Worm (Caenorhabditis elegans): Measurements from ENCODE around the gene tag-164.

Gene tag-164

DNA sequence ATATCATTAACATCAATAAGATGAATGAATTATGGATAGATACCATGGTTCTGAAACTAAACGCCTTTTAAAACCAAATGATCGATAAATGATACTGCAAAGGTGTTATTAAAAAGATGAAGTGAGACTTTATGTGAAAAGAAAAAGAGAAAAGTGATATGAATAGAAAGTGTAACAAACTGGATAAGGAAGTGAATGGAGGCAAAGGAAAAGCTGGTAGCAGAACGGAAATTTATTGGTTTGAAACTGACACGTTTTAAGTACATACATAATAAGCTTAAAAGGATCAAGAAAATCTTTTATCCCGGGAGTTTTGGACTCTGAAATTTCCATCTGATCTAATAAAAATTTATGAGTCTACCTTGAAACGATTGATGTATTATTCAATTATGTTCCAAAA, 29.7 kb upstream of the tag-164 start, which contains the start of gene bli-5:
Gene bli-5 (minus strand): TSS at position 101 of the 400 bp plus-strand sequence.
- no peak for TF ChIP-seq ces-1 (GFP tag; optimal IDR thresholded peaks at IDR 0.05)
- no peak for TF ChIP-seq jun-1 (tag; optimal IDR thresholded peaks at IDR 0.05)
- no peak for TF ChIP-seq aly-2 (tag; optimal IDR thresholded peaks at IDR 0.05)
- TF ChIP-seq nhr-77 (tag; optimal IDR thresholded peaks at IDR 0.05), result no peak
- no peak for TF ChIP-seq T26A8.4 (GFP tag; IDR thresholded peaks at IDR 0.05)
- TF ChIP-seq nhr-102 (tag; optimal IDR thresholded peaks at IDR 0.05), result no peak
- TF ChIP-seq daf-16 (GFP tag; optimal IDR thresholded peaks at IDR 0.05), result no peak
- no peak for TF ChIP-seq daf-16 (tag; optimal IDR thresholded peaks at IDR 0.05)
- no peak for TF ChIP-seq nhr-48 (tag; optimal IDR thresholded peaks at IDR 0.05)
- TF ChIP-seq lin-13 (GFP tag; optimal IDR thresholded peaks at IDR 0.05), result no peak
- no peak for TF ChIP-seq pqm-1 (tag; optimal IDR thresholded peaks at IDR 0.05)
- TF ChIP-seq zag-1 (tag; optimal IDR thresholded peaks at IDR 0.05), result no peak
- no peak for TF ChIP-seq F37D6.2 (tag; optimal IDR thresholded peaks at IDR 0.05)
- TF ChIP-seq dmd-6 (GFP tag; IDR thresholded peaks at IDR 0.05), result no peak
- no peak for TF ChIP-seq mes-2 (tag; optimal IDR thresholded peaks at IDR 0.05; ENCODE audit: poor library complexity, severe bottlenecking)
- TF ChIP-seq tag-97 (GFP tag; IDR thresholded peaks at IDR 0.05), result no peak
- TF ChIP-seq nhr-111 (GFP tag; optimal IDR thresholded peaks at IDR 0.05), result no peak
- no peak for TF ChIP-seq hlh-30 (tag; optimal IDR thresholded peaks at IDR 0.05; ENCODE audit: insufficient read depth)
- TF ChIP-seq spr-1 (tag; optimal IDR thresholded peaks at IDR 0.05), result no peak
- TF ChIP-seq F44E2.7 (GFP tag; IDR thresholded peaks at IDR 0.05), result no peak
- TF ChIP-seq nhr-6 (tag; optimal IDR thresholded peaks at IDR 0.05), result no peak

DNA sequence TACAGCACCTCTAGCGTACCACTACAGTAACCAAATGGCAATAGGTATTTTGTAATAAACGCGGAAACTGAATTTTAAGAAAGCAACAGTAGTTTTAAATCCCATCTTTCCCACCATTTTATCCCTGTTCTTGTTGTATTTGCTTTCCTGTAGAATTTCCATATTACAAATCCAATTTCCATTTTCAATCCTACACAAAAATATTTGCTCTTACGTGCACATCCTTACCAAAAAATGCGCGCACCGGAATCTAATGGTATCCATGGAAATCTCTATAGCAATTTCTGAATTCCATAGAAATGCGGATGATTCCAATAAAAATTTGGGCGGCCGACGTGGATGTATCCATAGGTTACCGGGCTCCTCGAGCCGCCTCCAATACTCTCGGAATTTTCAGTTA, 29.2 kb upstream of the tag-164 start, which contains the start of gene trf-1:
Gene trf-1 (plus strand): TSS at position 301 of the 400 bp plus-strand sequence.
- TF ChIP-seq ces-1 (GFP tag; optimal IDR thresholded peaks at IDR 0.05), result no peak

DNA sequence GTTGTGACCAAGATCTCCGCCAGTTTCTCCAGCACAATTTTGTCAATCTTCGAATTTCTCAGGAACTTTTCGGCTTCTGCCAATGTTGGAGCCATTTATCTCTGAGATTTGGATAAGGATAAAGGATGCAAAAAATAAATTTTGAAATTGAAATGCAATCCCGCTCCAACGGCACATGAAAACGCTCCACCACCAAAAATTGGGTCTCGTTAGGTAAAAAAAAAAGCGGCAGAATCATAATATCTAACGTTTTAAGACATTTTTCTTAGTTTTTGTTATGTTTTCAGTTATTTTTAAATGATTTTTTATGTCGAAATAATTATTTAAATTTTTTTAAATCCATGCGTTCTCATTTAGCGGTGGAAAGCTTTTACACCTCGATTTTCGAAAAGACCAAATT, 24.9 kb upstream of the tag-164 start, which contains the start of gene F45G2.7:
Gene F45G2.7 (minus strand): TSS at position 101 of the 400 bp plus-strand sequence.
- TF ChIP-seq dve-1 (tag; optimal IDR thresholded peaks at IDR 0.05; ENCODE audit: insufficient read depth) (no peak), Y48G9A.11 (GFP tag; IDR thresholded peaks at IDR 0.05) (no peak), snpc-4 (tag; optimal IDR thresholded peaks at IDR 0.05) (no peak), aly-2 (tag; optimal IDR thresholded peaks at IDR 0.05) (no peak), nhr-11 (tag; optimal IDR thresholded peaks at IDR 0.05) (no peak), daf-12 (tag; optimal IDR thresholded peaks at IDR 0.05) (no peak), ZK546.5 (tag; optimal IDR thresholded peaks at IDR 0.05) (no peak), mes-2 (tag; optimal IDR thresholded peaks at IDR 0.05; ENCODE audit: poor library complexity, severe bottlenecking) (no peak)

DNA sequence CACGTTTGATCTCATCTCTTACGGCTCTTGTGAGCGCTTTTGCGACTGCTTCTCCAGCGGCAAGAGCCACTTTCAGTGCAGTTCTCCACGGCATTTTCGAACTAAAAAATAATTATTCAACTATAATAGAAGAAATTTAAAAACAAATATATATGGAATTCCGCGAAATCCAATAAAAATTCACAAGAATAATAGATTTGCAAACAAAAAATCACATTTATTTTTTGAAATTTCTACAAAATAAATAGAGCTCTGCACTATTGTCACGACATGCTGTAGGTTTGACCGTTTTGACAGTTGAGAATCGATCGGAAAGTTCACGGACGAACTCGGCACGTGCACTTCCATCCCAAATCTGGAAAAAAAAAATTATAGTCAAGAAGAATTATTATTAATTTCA, 23.8 kb upstream of the tag-164 start, which contains the start of gene F45G2.8:
Gene F45G2.8 (minus strand): TSS at position 101 of the 400 bp plus-strand sequence.
- no peak for TF ChIP-seq T20F7.1 (GFP tag; optimal IDR thresholded peaks at IDR 0.05)

DNA sequence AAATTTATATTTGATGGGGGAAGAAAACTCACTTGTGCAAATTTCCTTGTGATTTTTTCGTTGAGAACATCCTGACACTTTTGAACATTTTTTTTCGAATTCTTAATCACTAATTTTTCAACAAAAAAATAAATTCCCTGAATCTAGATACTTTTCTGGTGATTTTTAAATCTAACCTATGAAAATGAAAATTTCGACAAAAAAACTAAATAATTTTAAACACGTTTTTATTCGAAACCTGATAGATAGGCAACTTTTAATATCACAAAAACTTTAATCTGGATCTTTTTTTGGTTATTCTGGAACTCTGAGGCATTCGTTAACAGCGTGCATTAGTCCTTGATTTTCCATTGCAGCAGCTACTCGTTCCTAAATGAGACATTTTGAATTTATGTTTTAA, 22.5 kb upstream of the tag-164 start, which contains the start of gene F45G2.9:
Gene F45G2.9 (minus strand): TSS at position 101 of the 400 bp plus-strand sequence.
- TF ChIP-seq ama-1 (optimal IDR thresholded peaks at IDR 0.05) (no peak), F44E2.7 (GFP tag; IDR thresholded peaks at IDR 0.05) (no peak), set-16 (GFP tag; IDR thresholded peaks at IDR 0.05) (no peak), nhr-237 (tag; optimal IDR thresholded peaks at IDR 0.05) (no peak), madf-9 (GFP tag; conservative IDR thresholded peaks at IDR 0.05) (no peak), zag-1 (tag; optimal IDR thresholded peaks at IDR 0.05) (no peak), madf-5 (GFP tag; IDR thresholded peaks at IDR 0.05) (no peak), jun-1 (tag; optimal IDR thresholded peaks at IDR 0.05) (no peak)

DNA sequence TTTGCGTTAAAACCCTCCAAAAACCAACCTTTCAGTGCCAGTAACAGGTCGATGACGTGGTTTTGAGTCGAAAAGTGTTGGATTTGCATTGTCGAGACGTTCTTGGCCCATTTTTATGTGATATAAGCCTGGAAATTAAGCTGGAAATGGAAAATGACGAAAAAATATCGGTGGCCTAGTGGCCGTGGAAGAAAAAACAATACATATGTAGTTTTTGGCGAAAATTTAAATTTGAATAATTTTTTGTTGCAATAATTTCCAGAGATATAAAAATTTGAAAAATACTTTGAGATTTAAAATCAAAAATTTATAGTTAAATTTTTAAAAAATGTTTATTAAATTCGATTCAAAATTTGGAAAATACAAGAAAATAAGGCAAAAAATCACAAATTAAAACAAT, 19.9 kb upstream of the tag-164 start, which contains the start of gene ciao-2B:
Gene ciao-2B (minus strand): TSS at position 130 of the 400 bp plus-strand sequence.
- TF ChIP-seq nhr-42 (GFP tag; IDR thresholded peaks at IDR 0.05), result no peak
- no peak for TF ChIP-seq daf-16 (GFP tag; optimal IDR thresholded peaks at IDR 0.05)
- peak; percentile 37 for TF ChIP-seq daf-16 (tag; optimal IDR thresholded peaks at IDR 0.05)
- peak; percentile 40; the same call in 1 of the 2 replicates for TF ChIP-seq lin-38 (GFP tag; IDR thresholded peaks at IDR 0.05)
- TF ChIP-seq dpl-1 (GFP tag; optimal IDR thresholded peaks at IDR 0.05), result peak; percentile 80
- no peak for TF ChIP-seq zfp-2 (tag; optimal IDR thresholded peaks at IDR 0.05)
- no peak for TF ChIP-seq unc-39 (tag; optimal IDR thresholded peaks at IDR 0.05)
- no peak for TF ChIP-seq ceh-32 (tag; optimal IDR thresholded peaks at IDR 0.05; ENCODE audit: poor library complexity)
- no peak for TF ChIP-seq pha-4 (GFP tag; IDR thresholded peaks at IDR 0.05)
- TF ChIP-seq pha-4 (tag; optimal IDR thresholded peaks at IDR 0.05), result no peak
- peak in 1 of 2 experiments; percentile 64 for TF ChIP-seq hif-1 (tag; optimal IDR thresholded peaks at IDR 0.05)
- no peak for TF ChIP-seq nhr-237 (tag; optimal IDR thresholded peaks at IDR 0.05)
- peak; percentile 7 for TF ChIP-seq nhr-77 (tag; optimal IDR thresholded peaks at IDR 0.05)
- TF ChIP-seq snpc-4 (tag; optimal IDR thresholded peaks at IDR 0.05), result no peak
- no peak for TF ChIP-seq mxl-2 (GFP tag; conservative IDR thresholded peaks at IDR 0.05)
